Fruit fly (Drosophila melanogaster): ENCODE results near the gene CG1958.
A peak's percentile ranks its signal among the peaks of the same experiment; 100 is the strongest.

The CG1958 gene

dm6 chrX:7293133-7293873 is 26.6 kb downstream of the CG1958 start (continued):
- TF ChIP-seq CG13424 (tag; optimal IDR thresholded peaks at IDR 0.05) (peak; percentile 85), luna (GFP tag; optimal IDR thresholded peaks at IDR 0.05) (no peak), CG3281 (GFP tag; optimal IDR thresholded peaks at IDR 0.05) (no peak), z (GFP tag; IDR thresholded peaks at IDR 0.05) (peak; percentile 83), hth (optimal IDR thresholded peaks at IDR 0.05) (no peak), CG14860 (GFP tag; IDR thresholded peaks at IDR 0.05; ENCODE audit: partially characterized antibody) (no peak), Abd-B (GFP tag; optimal IDR thresholded peaks at IDR 0.05) (peak; percentile 86), CG11696 (GFP tag; IDR thresholded peaks at IDR 0.05) (peak; percentile 47; the same call in 1 of the 2 replicates), pita (GFP tag; optimal IDR thresholded peaks at IDR 0.05) (no peak), CG7357 (GFP tag; IDR thresholded peaks at IDR 0.05) (peak; percentile 72), maf-S (GFP tag; optimal IDR thresholded peaks at IDR 0.05) (peak; percentile 60), pros (GFP tag; optimal IDR thresholded peaks at IDR 0.05) (peak; percentile 47), CG12299 (tag; optimal IDR thresholded peaks at IDR 0.05) (peak; percentile 43), pum (GFP tag; optimal IDR thresholded peaks at IDR 0.05) (peak; percentile 85), CG14667 (GFP tag; IDR thresholded peaks at IDR 0.05) (peak; percentile 75), Dfd (GFP tag; optimal IDR thresholded peaks at IDR 0.05) (no peak), CG11456 (GFP tag; IDR thresholded peaks at IDR 0.05) (peak; percentile 59; the same call in 2 of the 3 replicates), Bgb (GFP tag; IDR thresholded peaks at IDR 0.05; ENCODE audit: partially characterized antibody) (no peak), fru (optimal IDR thresholded peaks at IDR 0.05) (no peak), CG4820 (GFP tag; optimal IDR thresholded peaks at IDR 0.05) (peak; percentile 84), tx (GFP tag; optimal IDR thresholded peaks at IDR 0.05) (peak; percentile 61), CG4360 (GFP tag; IDR thresholded peaks at IDR 0.05) (peak; percentile 75), dm (GFP tag; optimal IDR thresholded peaks at IDR 0.05) (peak; percentile 48), CkIIα-i1 (GFP tag; IDR thresholded peaks at IDR 0.05) (no peak), CG10209 (GFP tag; optimal IDR thresholded peaks at IDR 0.05) (peak; percentile 74), B-H2 (GFP tag; optimal IDR thresholded peaks at IDR 0.05) (no peak), Ssrp (tag; optimal IDR thresholded peaks at IDR 0.05) (peak; percentile 89), dan (GFP tag; IDR thresholded peaks at IDR 0.05) (peak; percentile 77), CG13624 (GFP tag; optimal IDR thresholded peaks at IDR 0.05) (peak; percentile 48), CG7372 (GFP tag; IDR thresholded peaks at IDR 0.05) (peak; percentile 72), Mrtf (GFP tag; IDR thresholded peaks at IDR 0.05) (peak; percentile 84), pb (GFP tag; optimal IDR thresholded peaks at IDR 0.05) (peak; percentile 71), nerfin-1 (tag; optimal IDR thresholded peaks at IDR 0.05) (peak; percentile 74), fd3F (GFP tag; optimal IDR thresholded peaks at IDR 0.05) (peak; percentile 24), zen (tag; optimal IDR thresholded peaks at IDR 0.05) (peak; percentile 77), PHDP (tag; optimal IDR thresholded peaks at IDR 0.05) (peak; percentile 79), Vsx1 (GFP tag; optimal IDR thresholded peaks at IDR 0.05) (peak; percentile 56), CG3163 (GFP tag; optimal IDR thresholded peaks at IDR 0.05) (peak; percentile 36), kay (GFP tag; optimal IDR thresholded peaks at IDR 0.05) (peak; percentile 45), CG8359 (GFP tag; optimal IDR thresholded peaks at IDR 0.05; ENCODE audit: borderline replicate concordance) (peak; percentile 68), CG8765 (GFP tag; IDR thresholded peaks at IDR 0.05) (peak; percentile 77; the same call in 1 of the 2 replicates), Opbp (GFP tag; IDR thresholded peaks at IDR 0.05; ENCODE audit: partially characterized antibody) (no peak), dmrt99B (tag; optimal IDR thresholded peaks at IDR 0.05) (peak; percentile 86), Oaz (GFP tag; IDR thresholded peaks at IDR 0.05) (peak; percentile 39), Myb (GFP tag; optimal IDR thresholded peaks at IDR 0.05) (peak; percentile 35), da (GFP tag; optimal IDR thresholded peaks at IDR 0.05) (peak; percentile 10), Jarid2 (GFP tag; optimal IDR thresholded peaks at IDR 0.05) (no peak), Dbx (GFP tag; IDR thresholded peaks at IDR 0.05) (no peak), CG30020 (tag; optimal IDR thresholded peaks at IDR 0.05) (peak; percentile 35), ci (GFP tag; IDR thresholded peaks at IDR 0.05) (peak; percentile 93)

All from whole organism, embryonic.